Worm (Caenorhabditis elegans) whole organism, L4 larva: ENCODE measurements around the gene C30H6.8.
A peak's percentile ranks its signal among the peaks of the same experiment; 100 is the strongest.

Experiments
- F10B5.3 ChIP-seq: sonication (generic microtip); optimal IDR thresholded peaks from 2 replicates; lab custom pipeline; 2016; ENCODE audit warnings: mild to moderate bottlenecking, missing genetic modification characterization, missing compliant biosample characterization
- F49E8.2 ChIP-seq: sonication (generic microtip); optimal IDR thresholded peaks from 2 replicates; lab custom pipeline; 2016; ENCODE audit warnings: missing compliant biosample characterization, mild to moderate bottlenecking, missing genetic modification characterization, borderline replicate concordance
- R02D3.7 ChIP-seq: fragments of 150-350 bp; sonication (generic microtip); optimal IDR thresholded peaks from 3 replicates; lab custom pipeline; 2014; ENCODE audit warnings: missing biosample characterization, missing genetic modification characterization
- attf-4 ChIP-seq: sonication (generic microtip); optimal IDR thresholded peaks from 3 replicates; lab custom pipeline; 2017; ENCODE audit warnings: missing biosample characterization, missing genetic modification characterization
- ceh-44 ChIP-seq: fragments of 200-800 bp; sonication (Bioruptor generic); IDR thresholded peaks from 2 replicates; pipeline ENCODE4 v1.3.6; 2022; ENCODE audit warnings: missing genetic modification reagents, missing genetic modification characterization, missing compliant biosample characterization
- ceh-82 ChIP-seq: sonication (generic microtip); optimal IDR thresholded peaks from 2 replicates; lab custom pipeline; 2017; ENCODE audit warnings: missing biosample characterization, missing genetic modification characterization
- daf-16 ChIP-seq, 3 experiments: sonication (generic microtip); optimal IDR thresholded peaks; 2 replicates each; lab custom pipeline; 2016 to 2017; ENCODE audit warnings: missing genetic modification characterization in 3 of 3, missing genetic modification reagents in 3 of 3, mild to moderate bottlenecking in 2 of 3, missing compliant biosample characterization in 2 of 3, missing biosample characterization in 1 of 3, moderate library complexity in 1 of 3
- dmd-8 ChIP-seq: fragments of 200-800 bp; sonication (Bioruptor generic); IDR thresholded peaks from 2 replicates; pipeline ENCODE4 v1.3.6; 2022; ENCODE audit warnings: missing genetic modification characterization, missing compliant biosample characterization
- dpl-1 ChIP-seq: fragments of 150-350 bp; optimal IDR thresholded peaks from 2 replicates; lab custom pipeline; 2014; ENCODE audit warnings: missing biosample characterization, missing genetic modification reagents, missing genetic modification characterization
- dve-1 ChIP-seq: sonication (generic microtip); optimal IDR thresholded peaks from 2 replicates; lab custom pipeline; 2017; ENCODE audit warnings: antibody characterized with exemption, mild to moderate bottlenecking, missing genetic modification characterization, missing compliant biosample characterization; ENCODE audit not compliant: insufficient read depth
- fos-1 ChIP-seq: fragments of 150-350 bp; optimal IDR thresholded peaks from 2 replicates; lab custom pipeline; 2014; ENCODE audit warnings: missing biosample characterization, missing genetic modification characterization
- hlh-11 ChIP-seq: fragments of 200-800 bp; sonication (Bioruptor generic); optimal IDR thresholded peaks from 2 replicates; lab custom pipeline; 2018; ENCODE audit warnings: mild to moderate bottlenecking, missing genetic modification characterization, missing compliant biosample characterization
- hmg-1.1 ChIP-seq: fragments of 200-800 bp; sonication (Bioruptor generic); IDR thresholded peaks from 2 replicates; pipeline ENCODE4 v1.3.6; 2022; ENCODE audit warnings: missing genetic modification reagents, missing genetic modification characterization, missing compliant biosample characterization
- lin-1 ChIP-seq: fragments of 200-800 bp; sonication (Bioruptor generic); IDR thresholded peaks from 2 replicates; pipeline ENCODE4 v1.3.6; 2022; ENCODE audit warnings: missing genetic modification reagents, missing genetic modification characterization, missing compliant biosample characterization
- lin-13 ChIP-seq: fragments of 150-350 bp; optimal IDR thresholded peaks from 2 replicates; lab custom pipeline; 2014; ENCODE audit warnings: missing biosample characterization, missing genetic modification reagents, missing genetic modification characterization
- lin-15B ChIP-seq: fragments of 150-350 bp; sonication (generic microtip); optimal IDR thresholded peaks from 3 replicates; lab custom pipeline; 2014; ENCODE audit warnings: missing biosample characterization, missing genetic modification characterization
- lin-29 ChIP-seq: fragments of 200-800 bp; sonication (Bioruptor generic); IDR thresholded peaks from 2 replicates; pipeline ENCODE4 v1.3.6; 2022; ENCODE audit warnings: missing genetic modification reagents, missing genetic modification characterization, missing compliant biosample characterization
- lin-38 ChIP-seq: fragments of 200-800 bp; sonication (Bioruptor generic); IDR thresholded peaks from 2 replicates; pipeline ENCODE4 v1.3.6; 2022; ENCODE audit warnings: missing genetic modification reagents, missing genetic modification characterization, missing compliant biosample characterization
- lsy-2 ChIP-seq, 2 experiments: fragments of 150-350 bp in 1 of 2; sonication (generic microtip) in 1 of 2; optimal IDR thresholded peaks; 2 replicates each; lab custom pipeline; 2014 to 2017; ENCODE audit warnings: missing biosample characterization in 2 of 2, missing genetic modification characterization in 2 of 2
- madf-5 ChIP-seq, 2 experiments: fragments of 200-800 bp; sonication (Bioruptor generic); IDR thresholded peaks; 2 replicates each; pipeline ENCODE4 v1.3.6; 2022; ENCODE audit warnings: missing compliant biosample characterization in 2 of 2, missing genetic modification characterization in 2 of 2
- mdt-29 ChIP-seq: fragments of 200-800 bp; sonication (Bioruptor generic); IDR thresholded peaks from 2 replicates; pipeline ENCODE4 v1.3.6; 2022; ENCODE audit warnings: missing genetic modification reagents, missing genetic modification characterization, missing compliant biosample characterization
- mes-2 ChIP-seq: sonication (generic microtip); optimal IDR thresholded peaks from 2 replicates; lab custom pipeline; 2016; ENCODE audit warnings: missing genotype, mild to moderate bottlenecking, missing genetic modification characterization, missing compliant biosample characterization; ENCODE audit not compliant: poor library complexity, severe bottlenecking
- nhr-102 ChIP-seq: sonication (generic microtip); optimal IDR thresholded peaks from 2 replicates; lab custom pipeline; 2016; ENCODE audit warnings: mild to moderate bottlenecking, missing genetic modification characterization, moderate library complexity, missing compliant biosample characterization
- nhr-11 ChIP-seq: fragments of 150-350 bp; optimal IDR thresholded peaks from 2 replicates; lab custom pipeline; 2014; ENCODE audit warnings: missing biosample characterization, missing genetic modification characterization
- nhr-28 ChIP-seq: fragments of 150-350 bp; optimal IDR thresholded peaks from 2 replicates; lab custom pipeline; 2014; ENCODE audit warnings: missing biosample characterization, missing genetic modification characterization
- nhr-6 ChIP-seq: fragments of 150-350 bp; optimal IDR thresholded peaks from 2 replicates; lab custom pipeline; 2014; ENCODE audit warnings: missing biosample characterization, missing genetic modification characterization
- nhr-76 ChIP-seq: fragments of 150-350 bp; optimal IDR thresholded peaks from 2 replicates; lab custom pipeline; 2014; ENCODE audit warnings: missing biosample characterization, missing genetic modification characterization
- pha-4 ChIP-seq, 2 experiments: fragments of 150-350 bp in 1 of 2; fragments of 200-800 bp in 1 of 2; sonication (Bioruptor generic) in 1 of 2; IDR thresholded peaks in 1 of 2; optimal IDR thresholded peaks in 1 of 2; 2 replicates each; pipeline versions ENCODE4 v1.3.6 to Lab custom; 2014 to 2022; ENCODE audit warnings: missing genetic modification characterization in 2 of 2, missing genetic modification reagents in 2 of 2, missing biosample characterization in 1 of 2, missing compliant biosample characterization in 1 of 2
- php-3 ChIP-seq: fragments of 200-800 bp; sonication (Bioruptor generic); IDR thresholded peaks from 2 replicates; pipeline ENCODE4 v1.3.6; 2022; ENCODE audit warnings: missing genetic modification reagents, missing genetic modification characterization, missing compliant biosample characterization
- skn-1 ChIP-seq: fragments of 150-350 bp; optimal IDR thresholded peaks from 2 replicates; lab custom pipeline; 2014; ENCODE audit warnings: missing biosample characterization, missing genetic modification characterization
- snpc-1.2 ChIP-seq: fragments of 200-800 bp; sonication (Bioruptor generic); IDR thresholded peaks from 2 replicates; pipeline ENCODE4 v1.3.6; 2022; ENCODE audit warnings: missing genetic modification reagents, missing genetic modification characterization, missing compliant biosample characterization
- spr-1 ChIP-seq: sonication (generic microtip); optimal IDR thresholded peaks from 2 replicates; lab custom pipeline; 2016; ENCODE audit warnings: mild to moderate bottlenecking, missing genetic modification characterization, missing compliant biosample characterization
- unc-130 ChIP-seq: sonication (generic microtip); optimal IDR thresholded peaks from 2 replicates; lab custom pipeline; 2016; ENCODE audit warnings: missing genetic modification reagents, missing genetic modification characterization, missing compliant biosample characterization
- unc-39 ChIP-seq: sonication (generic microtip); optimal IDR thresholded peaks from 2 replicates; lab custom pipeline; 2017; ENCODE audit warnings: missing biosample characterization, missing genetic modification characterization
- unc-62 ChIP-seq, 3 experiments: fragments of 150-350 bp in 1 of 3; sonication (generic microtip); optimal IDR thresholded peaks in 2 of 3; peaks in 1 of 3; 1 replicate in 1 of 3; 2 replicates in 2 of 3; lab custom pipeline; 2014 to 2017; ENCODE audit warnings: missing biosample characterization in 3 of 3, missing genetic modification characterization in 3 of 3, missing genetic modification reagents in 3 of 3, missing genotype in 1 of 3
- ztf-11 ChIP-seq: fragments of 150-350 bp; optimal IDR thresholded peaks from 2 replicates; lab custom pipeline; 2014; ENCODE audit warnings: missing biosample characterization, missing genetic modification characterization

C30H6.8 gene

ce11 chrIV:17371469-17371868 lies 10.7 kb upstream of the C30H6.8 start, which contains the start of gene C30H6.5:
Gene C30H6.5 (plus strand): TSS chrIV:17371769.
- no peak for TF ChIP-seq nhr-76 (tag; lab: Kevin White, UChicago)
- TF ChIP-seq R02D3.7 (tag; lab: Kevin White, UChicago) = no peak
- TF ChIP-seq hlh-11 (tag; lab: Kevin White, UChicago) = no peak
- no peak for TF ChIP-seq lin-15B
- no peak for TF ChIP-seq ceh-82 (tag; lab: Kevin White, UChicago)
- no peak for TF ChIP-seq ztf-11 (tag; lab: Kevin White, UChicago)
- no peak for TF ChIP-seq F10B5.3 (tag; lab: Kevin White, UChicago)
- no peak for TF ChIP-seq lin-1 (GFP tag; lab: Robert Waterston, UW)
- TF ChIP-seq attf-4 = no peak
- TF ChIP-seq dmd-8 (GFP tag; lab: Robert Waterston, UW) = no peak
- no peak for TF ChIP-seq nhr-102 (tag; lab: Kevin White, UChicago)
- TF ChIP-seq skn-1 = no peak
- no peak for TF ChIP-seq php-3 (GFP tag; lab: Robert Waterston, UW)
- no peak for TF ChIP-seq mdt-29 (GFP tag; lab: Robert Waterston, UW)
- no peak for TF ChIP-seq ceh-44

ce11 chrIV:17376127-17376526 lies 6.0 kb upstream of the C30H6.8 start, which contains the start of gene haf-1:
Gene haf-1 (plus strand): TSS chrIV:17376427.
- TF ChIP-seq daf-16 (GFP tag; optimal IDR thresholded peaks at IDR 0.05; lab: Kevin White, UChicago) = no peak
- peak; percentile 59 for TF ChIP-seq daf-16 (tag; optimal IDR thresholded peaks at IDR 0.05; lab: Kevin White, UChicago)
- TF ChIP-seq madf-5 (GFP tag; IDR thresholded peaks at IDR 0.05; lab: Robert Waterston, UW) = no peak
- no peak for TF ChIP-seq dve-1 (tag; lab: Kevin White, UChicago)

- TF ChIP-seq dve-1 (tag; lab: Kevin White, UChicago) = peak; percentile 17
- no peak for TF ChIP-seq nhr-6 (tag; lab: Kevin White, UChicago)
- no peak for TF ChIP-seq spr-1
- TF ChIP-seq nhr-28 (tag; lab: Kevin White, UChicago) = peak; percentile 28
- TF ChIP-seq hmg-1.1 = no peak
- TF ChIP-seq dpl-1 = peak; percentile 50
- TF ChIP-seq unc-39 = no peak
- TF ChIP-seq unc-130 (GFP tag; lab: Kevin White, UChicago) = no peak
- no peak for TF ChIP-seq attf-4
- TF ChIP-seq snpc-1.2 (GFP tag; lab: Robert Waterston, UW) = peak; percentile 71
- TF ChIP-seq F49E8.2 (tag; lab: Kevin White, UChicago) = no peak
- peak; percentile 85 for TF ChIP-seq lin-38 (GFP tag; lab: Robert Waterston, UW)
- TF ChIP-seq nhr-11 = no peak
- peak in 1 of 2 experiments; percentile 43 for TF ChIP-seq lsy-2 (tag; optimal IDR thresholded peaks at IDR 0.05; lab: Kevin White, UChicago)
- no peak for TF ChIP-seq daf-16 (GFP tag; optimal IDR thresholded peaks at IDR 0.05; lab: Kevin White, UChicago)
- peak; percentile 48 for TF ChIP-seq daf-16 (tag; optimal IDR thresholded peaks at IDR 0.05; lab: Kevin White, UChicago)
- no peak for TF ChIP-seq lin-13 (GFP tag; lab: Kevin White, UChicago)
- peak; percentile 24 for TF ChIP-seq mes-2 (tag; lab: Kevin White, UChicago)
- TF ChIP-seq pha-4 (GFP tag; IDR thresholded peaks at IDR 0.05; lab: Robert Waterston, UW) = no peak
- peak; percentile 40 for TF ChIP-seq pha-4 (tag; optimal IDR thresholded peaks at IDR 0.05; lab: Kevin White, UChicago)
- TF ChIP-seq fos-1 (tag; lab: Kevin White, UChicago) = no peak
- TF ChIP-seq, all 104 proteins: peak for 9
Measured at ce11 chrIV:17380061-17380680, 2.0 kb upstream of the C30H6.8 start, which contains the start of the genes C30H6.9 and dlat-2. Gene C30H6.9 (minus strand): TSS chrIV:17380170. Gene dlat-2 (plus strand): TSS chrIV:17380626.

- TF ChIP-seq lin-29 (GFP tag; lab: Robert Waterston, UW) = no peak
- TF ChIP-seq unc-62 (GFP tag; optimal IDR thresholded peaks at IDR 0.05 in 1 of 2; lab: Kevin White, UChicago) = peak in 1 of 2 experiments; percentile 40
- TF ChIP-seq unc-62 (tag; optimal IDR thresholded peaks at IDR 0.05; lab: Kevin White, UChicago) = no peak
Measured at ce11 chrIV:17383046-17383445, 917 bp downstream of the C30H6.8 start, which contains the start of gene C30H6.12. Gene C30H6.12 (plus strand): TSS chrIV:17383346.
